Worm (Caenorhabditis elegans) whole organism, L1 larva: Measurements from ENCODE around the gene T05B9.2.

Source experiments
- aly-2 ChIP-seq: fragments of 150-350 bp; optimal IDR thresholded peaks from 2 replicates; lab custom pipeline; 2014; ENCODE audit warnings: missing biosample characterization, missing genetic modification characterization
- ama-1 ChIP-seq: fragments of 150-350 bp; optimal IDR thresholded peaks from 2 replicates; lab custom pipeline; 2014
- ceh-63 ChIP-seq: fragments of 200-800 bp; sonication (Bioruptor generic); optimal IDR thresholded peaks from 2 replicates; lab custom pipeline; 2018; ENCODE audit warnings: mild to moderate bottlenecking, missing genetic modification characterization, missing compliant biosample characterization
- ceh-88 ChIP-seq: fragments of 200-800 bp; sonication (Bioruptor generic); IDR thresholded peaks from 2 replicates; pipeline ENCODE4 v1.3.6; 2022; ENCODE audit warnings: missing genetic modification characterization, missing compliant biosample characterization
- ceh-90 ChIP-seq: sonication (generic microtip); optimal IDR thresholded peaks from 2 replicates; lab custom pipeline; 2016; ENCODE audit warnings: missing genetic modification characterization, missing compliant biosample characterization
- ces-1 ChIP-seq: fragments of 150-350 bp; optimal IDR thresholded peaks from 2 replicates; lab custom pipeline; 2014; ENCODE audit warnings: missing biosample characterization, missing genetic modification reagents, missing genetic modification characterization
- dpl-1 ChIP-seq, 3 experiments: fragments of 150-350 bp in 2 of 3; sonication (generic microtip) in 1 of 3; optimal IDR thresholded peaks; 2 replicates each; lab custom pipeline; 2014 to 2017; ENCODE audit warnings: missing biosample characterization in 3 of 3, missing genetic modification characterization in 3 of 3, missing genetic modification reagents in 3 of 3
- efl-1 ChIP-seq, 4 experiments: fragments of 150-350 bp; optimal IDR thresholded peaks in 3 of 4; peaks in 1 of 4; 1 replicate in 1 of 4; 2 replicates in 3 of 4; lab custom pipeline; 2014; ENCODE audit warnings: missing biosample characterization in 2 of 4, missing genetic modification characterization in 2 of 4, missing genetic modification reagents in 2 of 4
- egl-27 ChIP-seq, 2 experiments: fragments of 150-350 bp in 1 of 2; sonication (generic microtip); optimal IDR thresholded peaks; 3 replicates each; lab custom pipeline; 2017 to 2018; ENCODE audit warnings: missing biosample characterization in 2 of 2, missing genetic modification characterization in 2 of 2, missing genetic modification reagents in 2 of 2
- fos-1 ChIP-seq: fragments of 150-350 bp; optimal IDR thresholded peaks from 2 replicates; lab custom pipeline; 2014; ENCODE audit warnings: missing biosample characterization, missing genetic modification characterization
- grh-1 ChIP-seq: fragments of 200-800 bp; sonication (Bioruptor generic); IDR thresholded peaks from 2 replicates; pipeline ENCODE4 v1.3.6; 2022; ENCODE audit warnings: missing genetic modification reagents, missing genetic modification characterization, missing compliant biosample characterization
- hlh-17 ChIP-seq: fragments of 200-800 bp; sonication (Bioruptor generic); optimal IDR thresholded peaks from 2 replicates; lab custom pipeline; 2018; ENCODE audit warnings: missing genetic modification characterization, mild to moderate bottlenecking, missing compliant biosample characterization, moderate library complexity, borderline replicate concordance
- hlh-4 ChIP-seq: sonication (generic microtip); optimal IDR thresholded peaks from 2 replicates; lab custom pipeline; 2016; ENCODE audit warnings: mild to moderate bottlenecking, missing genetic modification characterization, missing compliant biosample characterization
- hpl-2 ChIP-seq: fragments of 150-350 bp; optimal IDR thresholded peaks from 2 replicates; lab custom pipeline; 2014; ENCODE audit warnings: missing biosample characterization, missing genetic modification reagents, missing genetic modification characterization
- isw-1 ChIP-seq: fragments of 200-800 bp; sonication (Bioruptor generic); IDR thresholded peaks from 2 replicates; pipeline ENCODE4 v1.3.6; 2022; ENCODE audit warnings: missing genetic modification characterization, missing compliant biosample characterization
- lin-14 ChIP-seq: fragments of 200-800 bp; sonication (Bioruptor generic); optimal IDR thresholded peaks from 2 replicates; lab custom pipeline; 2018; ENCODE audit warnings: mild to moderate bottlenecking, missing genetic modification characterization, moderate library complexity, missing compliant biosample characterization
- lin-15B ChIP-seq: fragments of 150-350 bp; sonication (generic microtip); optimal IDR thresholded peaks from 3 replicates; lab custom pipeline; 2014; ENCODE audit warnings: missing biosample characterization, missing genetic modification characterization
- lsy-2 ChIP-seq, 2 experiments: fragments of 150-350 bp; optimal IDR thresholded peaks; 2 replicates each; lab custom pipeline; 2014; ENCODE audit warnings: missing biosample characterization in 2 of 2, missing genetic modification characterization in 2 of 2
- mab-9 ChIP-seq: fragments of 200-800 bp; sonication (Bioruptor generic); IDR thresholded peaks from 2 replicates; pipeline ENCODE4 v1.3.6; 2022; ENCODE audit warnings: missing genetic modification reagents, missing genetic modification characterization, missing compliant biosample characterization
- nhr-11 ChIP-seq: fragments of 150-350 bp; optimal IDR thresholded peaks from 2 replicates; lab custom pipeline; 2014; ENCODE audit warnings: missing biosample characterization, missing genetic modification characterization
- nhr-19 ChIP-seq: fragments of 200-800 bp; sonication (Bioruptor generic); conservative IDR thresholded peaks from 2 replicates; pipeline ENCODE4 v1.3.6; 2022; ENCODE audit warnings: missing genetic modification characterization, missing compliant biosample characterization
- nhr-237 ChIP-seq: fragments of 150-350 bp; optimal IDR thresholded peaks from 2 replicates; lab custom pipeline; 2014; ENCODE audit warnings: missing biosample characterization, missing genetic modification characterization
- nhr-28 ChIP-seq: fragments of 150-350 bp; optimal IDR thresholded peaks from 2 replicates; lab custom pipeline; 2014; ENCODE audit warnings: missing biosample characterization, missing genetic modification characterization
- nhr-47 ChIP-seq: sonication (generic microtip); optimal IDR thresholded peaks from 2 replicates; lab custom pipeline; 2016; ENCODE audit warnings: mild to moderate bottlenecking, missing genetic modification characterization, moderate library complexity, missing compliant biosample characterization
- nhr-71 ChIP-seq: sonication (generic microtip); optimal IDR thresholded peaks from 2 replicates; lab custom pipeline; 2016; ENCODE audit warnings: mild to moderate bottlenecking, missing genetic modification characterization, moderate library complexity, missing compliant biosample characterization
- nhr-77 ChIP-seq: fragments of 150-350 bp; optimal IDR thresholded peaks from 2 replicates; lab custom pipeline; 2014; ENCODE audit warnings: missing biosample characterization, missing genetic modification characterization
- nhr-85 ChIP-seq: sonication (generic microtip); peaks from one replicate; lab custom pipeline; 2016; ENCODE audit warnings: missing genetic modification characterization, inconsistent platforms, missing compliant biosample characterization
- nhr-90 ChIP-seq: sonication (generic microtip); optimal IDR thresholded peaks from 2 replicates; lab custom pipeline; 2016; ENCODE audit warnings: mild to moderate bottlenecking, missing genetic modification characterization, missing compliant biosample characterization; ENCODE audit not compliant: poor library complexity
- pag-3 ChIP-seq: sonication (generic microtip); optimal IDR thresholded peaks from 2 replicates; lab custom pipeline; 2017; ENCODE audit warnings: missing genetic modification characterization, mild to moderate bottlenecking, missing compliant biosample characterization, antibody characterized with exemption, borderline replicate concordance; ENCODE audit not compliant: insufficient read depth
- rnt-1 ChIP-seq: sonication (generic microtip); optimal IDR thresholded peaks from 2 replicates; lab custom pipeline; 2016; ENCODE audit warnings: mild to moderate bottlenecking, missing genetic modification characterization, moderate library complexity, missing compliant biosample characterization
- snpc-4 ChIP-seq: fragments of 150-350 bp; optimal IDR thresholded peaks from 2 replicates; lab custom pipeline; 2014; ENCODE audit warnings: missing biosample characterization, missing genetic modification characterization
- sox-4 ChIP-seq: sonication (generic microtip); optimal IDR thresholded peaks from 2 replicates; lab custom pipeline; 2016; ENCODE audit warnings: missing genetic modification characterization, missing compliant biosample characterization
- swsn-7 ChIP-seq: sonication (generic microtip); optimal IDR thresholded peaks from 2 replicates; lab custom pipeline; 2016; ENCODE audit warnings: missing genetic modification characterization, missing compliant biosample characterization
- tbx-2 ChIP-seq: sonication (generic microtip); optimal IDR thresholded peaks from 2 replicates; lab custom pipeline; 2016; ENCODE audit warnings: missing genetic modification characterization, missing compliant biosample characterization
- tlp-1 ChIP-seq: fragments of 150-350 bp; optimal IDR thresholded peaks from 2 replicates; lab custom pipeline; 2014; ENCODE audit warnings: missing biosample characterization, missing genetic modification characterization
- unc-130 ChIP-seq: fragments of 150-350 bp; optimal IDR thresholded peaks from 2 replicates; lab custom pipeline; 2017; ENCODE audit warnings: missing biosample characterization, missing genetic modification characterization, inconsistent platforms
- unc-62 ChIP-seq: fragments of 150-350 bp; optimal IDR thresholded peaks from 2 replicates; lab custom pipeline; 2014; ENCODE audit warnings: missing biosample characterization, missing genetic modification reagents, missing genetic modification characterization
- xbp-1 ChIP-seq: sonication (generic microtip); optimal IDR thresholded peaks from 2 replicates; lab custom pipeline; 2016; ENCODE audit warnings: missing genetic modification characterization, missing compliant biosample characterization
- zag-1 ChIP-seq: fragments of 150-350 bp; optimal IDR thresholded peaks from 2 replicates; lab custom pipeline; 2014; ENCODE audit warnings: missing biosample characterization, missing genetic modification characterization
- zip-4 ChIP-seq: fragments of 200-800 bp; sonication (Bioruptor generic); optimal IDR thresholded peaks from 2 replicates; lab custom pipeline; 2018; ENCODE audit warnings: mild to moderate bottlenecking, missing genetic modification characterization, moderate library complexity, missing compliant biosample characterization
- ztf-4 ChIP-seq: fragments of 150-350 bp; optimal IDR thresholded peaks from 2 replicates; lab custom pipeline; 2014; ENCODE audit warnings: missing biosample characterization, missing genetic modification characterization

The T05B9.2 gene

DNA sequence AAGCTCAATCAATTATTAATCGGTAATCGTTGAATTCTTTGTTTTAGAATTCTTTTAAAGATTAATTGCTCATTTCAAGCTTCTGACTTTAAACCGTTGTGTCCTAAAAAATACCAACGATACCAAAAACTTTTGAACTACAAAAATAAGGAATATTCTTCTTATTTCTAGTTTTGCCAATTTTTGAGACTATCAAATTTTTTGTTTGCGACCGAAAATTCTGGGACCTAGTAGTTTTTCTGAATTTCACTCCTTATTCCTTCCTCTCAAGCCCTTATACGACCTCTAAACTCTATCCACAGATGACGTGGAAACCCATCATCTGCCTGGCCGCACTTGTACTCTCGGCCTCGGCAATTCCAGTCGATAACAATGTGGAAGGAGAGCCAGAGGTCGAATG is 13.2 kb downstream of the T05B9.2 start, which contains the start of gene cut-1:
cut-1 (plus strand) TSS at position 301 of the 400 bp plus-strand sequence.
- no peak for TF ChIP-seq nhr-19
- no peak for TF ChIP-seq mab-9 (GFP tag; lab: Robert Waterston, UW)
- no peak for TF ChIP-seq ceh-88 (GFP tag; lab: Robert Waterston, UW)
- no peak for TF ChIP-seq isw-1 (GFP tag; lab: Robert Waterston, UW)
- no peak for TF ChIP-seq nhr-90 (tag; lab: Kevin White, UChicago)
- TF ChIP-seq ama-1 (lab: Kevin White, UChicago): no peak
- no peak for TF ChIP-seq fos-1 (tag; lab: Kevin White, UChicago)
- TF ChIP-seq unc-62 (GFP tag; lab: Kevin White, UChicago): no peak
- no peak for TF ChIP-seq ces-1 (GFP tag; lab: Kevin White, UChicago)
- TF ChIP-seq xbp-1 (tag; lab: Kevin White, UChicago): no peak
- no peak for TF ChIP-seq efl-1 (optimal IDR thresholded peaks at IDR 0.05; lab: Kevin White, UChicago)
- TF ChIP-seq efl-1 (GFP tag; optimal IDR thresholded peaks at IDR 0.05 in 1 of 2; lab: Kevin White, UChicago): no peak
- TF ChIP-seq dpl-1 (GFP tag; optimal IDR thresholded peaks at IDR 0.05; lab: Kevin White, UChicago): no peak
- TF ChIP-seq egl-27 (tag; optimal IDR thresholded peaks at IDR 0.05; lab: Kevin White, UChicago): no peak
- TF ChIP-seq grh-1 (GFP tag; lab: Robert Waterston, UW): no peak
- TF ChIP-seq nhr-77 (tag; lab: Kevin White, UChicago): no peak

DNA sequence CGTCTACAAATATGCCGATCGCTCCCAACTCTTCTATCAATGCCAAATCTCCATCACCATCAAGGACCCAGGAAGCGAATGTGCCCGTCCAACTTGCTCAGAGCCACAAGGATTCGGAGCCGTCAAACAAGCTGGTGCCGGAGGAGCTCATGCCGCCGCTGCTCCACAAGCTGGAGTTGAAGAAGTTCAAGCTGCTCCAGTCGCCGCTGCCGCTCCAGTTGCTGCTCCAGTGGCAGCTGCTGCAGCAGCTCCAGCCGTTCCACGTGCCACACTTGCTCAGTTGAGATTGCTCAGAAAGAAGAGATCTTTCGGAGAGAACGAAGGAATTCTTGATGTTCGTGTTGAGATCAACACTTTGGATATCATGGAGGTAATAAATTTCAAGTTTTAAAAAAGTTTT is 15.2 kb downstream of the T05B9.2 start:
- TF ChIP-seq zag-1 (tag; lab: Kevin White, UChicago) (no peak), aly-2 (tag; lab: Kevin White, UChicago) (no peak), swsn-7 (tag; lab: Kevin White, UChicago) (no peak), tlp-1 (tag; lab: Kevin White, UChicago) (no peak), nhr-47 (no peak), rnt-1 (tag; lab: Kevin White, UChicago) (no peak), ceh-90 (tag; lab: Kevin White, UChicago) (no peak), tbx-2 (no peak), hlh-4 (tag; lab: Kevin White, UChicago) (no peak), nhr-11 (tag; lab: Kevin White, UChicago) (no peak), zip-4 (no peak), ztf-4 (tag; lab: Kevin White, UChicago) (no peak), sox-4 (tag; lab: Kevin White, UChicago) (no peak), grh-1 (GFP tag; lab: Robert Waterston, UW) (no peak), lsy-2 (tag; optimal IDR thresholded peaks at IDR 0.05; lab: Kevin White, UChicago) (no peak), efl-1 (optimal IDR thresholded peaks at IDR 0.05; lab: Kevin White, UChicago) (no peak), efl-1 (GFP tag; optimal IDR thresholded peaks at IDR 0.05 in 1 of 2; lab: Kevin White, UChicago) (no peak)
- TF ChIP-seq, all 84 proteins: peak for 0

DNA sequence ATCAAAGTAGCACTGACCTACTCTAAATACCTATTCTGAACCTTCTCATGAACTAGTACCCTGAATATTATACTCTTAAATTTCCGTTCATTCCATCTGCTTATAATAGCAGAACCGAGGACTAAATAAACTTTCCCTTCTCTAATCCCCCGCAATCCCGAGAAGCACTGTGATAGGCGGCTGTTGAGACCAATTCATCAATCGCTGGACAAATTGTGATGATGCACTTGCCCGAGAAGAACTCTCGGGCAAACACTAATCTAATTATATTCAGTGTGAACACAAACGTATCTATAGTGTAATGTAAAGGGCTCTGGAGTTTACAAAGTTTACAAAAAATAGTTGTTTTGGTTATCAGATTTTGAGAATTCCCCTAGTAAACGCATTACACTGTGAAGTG is 19.2 kb downstream of the T05B9.2 start:
- TF ChIP-seq ceh-63 (no peak), nhr-28 (tag; lab: Kevin White, UChicago) (no peak), pag-3 (tag; lab: Kevin White, UChicago) (no peak), snpc-4 (no peak), nhr-85 (tag; lab: Kevin White, UChicago) (no peak), ama-1 (lab: Kevin White, UChicago) (no peak), hlh-17 (no peak), nhr-237 (tag; lab: Kevin White, UChicago) (no peak)

DNA sequence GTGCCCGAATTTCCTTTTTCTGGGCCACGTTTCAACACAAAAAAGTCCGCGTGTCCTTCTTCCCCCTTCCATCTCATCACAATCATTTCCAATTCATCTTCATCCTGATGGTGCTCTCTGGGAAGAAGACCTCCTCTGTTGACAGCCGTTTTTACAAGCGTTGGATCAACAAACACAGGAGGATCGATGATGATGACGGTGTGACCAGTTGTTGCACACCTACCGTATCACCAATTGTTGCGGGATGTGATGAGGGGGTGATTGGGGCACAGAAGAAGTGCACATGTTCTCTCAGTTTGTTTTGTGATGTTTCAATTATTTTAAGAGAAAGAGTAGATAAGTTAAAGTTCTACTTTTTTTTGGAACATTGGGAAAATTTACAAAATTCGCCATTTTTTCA is 19.8 kb downstream of the T05B9.2 start:
- TF ChIP-seq efl-1 (optimal IDR thresholded peaks at IDR 0.05; lab: Kevin White, UChicago) (no peak), efl-1 (GFP tag; optimal IDR thresholded peaks at IDR 0.05 in 1 of 2; lab: Kevin White, UChicago) (peak in 1 of 2 experiments; percentile 37), rnt-1 (tag; lab: Kevin White, UChicago) (peak; percentile 76), nhr-71 (tag; lab: Kevin White, UChicago) (peak; percentile 55), lin-15B (tag; lab: Kevin White, UChicago) (no peak), snpc-4 (no peak), lsy-2 (tag; optimal IDR thresholded peaks at IDR 0.05; lab: Kevin White, UChicago) (peak; percentile 27 to 78), lin-14 (GFP tag; lab: Kevin White, UChicago) (peak; percentile 52), unc-130 (tag; lab: Kevin White, UChicago) (peak; percentile 70), hpl-2 (GFP tag; lab: Kevin White, UChicago) (no peak)
